Fruit fly (Drosophila melanogaster) whole organism, embryonic: ENCODE data around the gene CG42827.
A peak's percentile ranks its signal among the peaks of the same experiment; 100 is the strongest.

Experiments used
- Atf-2 ChIP-seq: fragments of 200-800 bp; sonication (Bioruptor generic); optimal IDR thresholded peaks from 2 replicates; lab custom pipeline; 2016; ENCODE audit warnings: missing biosample characterization, missing genetic modification characterization
- Blimp-1 ChIP-seq: fragments of 200-800 bp; sonication (Bioruptor generic); optimal IDR thresholded peaks from 3 replicates; lab custom pipeline; 2018; ENCODE audit warnings: missing biosample characterization, missing genetic modification characterization, mild to moderate bottlenecking, moderate library complexity, missing genetic modification reagents
- CG11695 ChIP-seq: fragments of 200-800 bp; sonication (Bioruptor generic); IDR thresholded peaks from 3 replicates; pipeline ENCODE4 v1.3.6; 2022; ENCODE audit warnings: missing biosample characterization, missing genetic modification characterization
- CG12299 ChIP-seq: fragments of 200-800 bp; sonication (Bioruptor generic); optimal IDR thresholded peaks from 2 replicates; lab custom pipeline; 2018; ENCODE audit warnings: missing biosample characterization, mild to moderate bottlenecking, missing genetic modification characterization
- CG12942 ChIP-seq: fragments of 200-800 bp; sonication (Bioruptor generic); optimal IDR thresholded peaks from 3 replicates; lab custom pipeline; 2016; ENCODE audit warnings: missing biosample characterization, missing genetic modification characterization
- CG13296 ChIP-seq: fragments of 200-800 bp; sonication (Bioruptor generic); optimal IDR thresholded peaks from 3 replicates; lab custom pipeline; 2018; ENCODE audit warnings: missing biosample characterization, mild to moderate bottlenecking, missing genetic modification characterization
- CG15011 ChIP-seq: fragments of 200-800 bp; sonication (Bioruptor generic); optimal IDR thresholded peaks from 3 replicates; lab custom pipeline; 2018; ENCODE audit warnings: missing biosample characterization, mild to moderate bottlenecking, missing genetic modification characterization
- CG1602 ChIP-seq: fragments of 200-800 bp; sonication (Bioruptor generic); optimal IDR thresholded peaks from 3 replicates; lab custom pipeline; 2016; ENCODE audit warnings: missing biosample characterization, missing genetic modification characterization
- CG16779 ChIP-seq: fragments of 200-800 bp; sonication (Bioruptor generic); IDR thresholded peaks from 2 replicates; pipeline ENCODE4 v1.3.6; 2022; ENCODE audit warnings: missing biosample characterization, missing genetic modification characterization
- CG17385 ChIP-seq: fragments of 200-800 bp; sonication (Bioruptor generic); optimal IDR thresholded peaks from 3 replicates; lab custom pipeline; 2018; ENCODE audit warnings: missing biosample characterization, mild to moderate bottlenecking, missing genetic modification characterization
- CG17612 ChIP-seq: fragments of 200-800 bp; sonication (Bioruptor generic); IDR thresholded peaks from 2 replicates; pipeline ENCODE4 v1.3.6; 2022; ENCODE audit warnings: missing biosample characterization, missing genetic modification characterization
- CG2889 ChIP-seq: fragments of 200-800 bp; sonication (Bioruptor generic); IDR thresholded peaks from 3 replicates; pipeline ENCODE4 v1.3.6; 2022; ENCODE audit warnings: missing biosample characterization, missing genetic modification characterization
- CG3407 ChIP-seq: fragments of 200-800 bp; sonication (Bioruptor generic); optimal IDR thresholded peaks from 2 replicates; lab custom pipeline; 2018; ENCODE audit warnings: missing biosample characterization, mild to moderate bottlenecking, missing genetic modification characterization
- CG34376 ChIP-seq: fragments of 200-800 bp; sonication (Bioruptor generic); optimal IDR thresholded peaks from 2 replicates; lab custom pipeline; 2018; ENCODE audit warnings: missing biosample characterization, mild to moderate bottlenecking, missing genetic modification characterization
- CG3726 ChIP-seq: fragments of 200-800 bp; sonication (Bioruptor generic); IDR thresholded peaks from 3 replicates; pipeline ENCODE4, ENCODE4 v1.3.6; 2022; ENCODE audit warnings: missing biosample characterization, missing genetic modification characterization
- CG7745 ChIP-seq: fragments of 200-800 bp; sonication (Bioruptor generic); optimal IDR thresholded peaks from 2 replicates; lab custom pipeline; 2018; ENCODE audit warnings: missing biosample characterization, mild to moderate bottlenecking, missing genetic modification characterization, moderate library complexity
- CG9876 ChIP-seq: fragments of 200-800 bp; sonication (Bioruptor generic); optimal IDR thresholded peaks from 2 replicates; lab custom pipeline; 2016; ENCODE audit warnings: missing biosample characterization, missing genetic modification characterization
- Ets65A ChIP-seq: fragments of 200-800 bp; sonication (Bioruptor generic); peaks from one replicate; lab custom pipeline; 2016; ENCODE audit warnings: missing biosample characterization, missing genetic modification characterization
- H15 ChIP-seq: fragments of 200-800 bp; sonication (Bioruptor generic); IDR thresholded peaks from 3 replicates; pipeline ENCODE4 v1.3.6; 2022; ENCODE audit warnings: missing biosample characterization, missing genetic modification characterization
- Hmr ChIP-seq: fragments of 200-800 bp; sonication (Bioruptor generic); optimal IDR thresholded peaks from 3 replicates; lab custom pipeline; 2017; ENCODE audit warnings: mild to moderate bottlenecking, missing biosample characterization, missing genetic modification reagents, missing genetic modification characterization
- Hr51 ChIP-seq, 2 experiments: fragments of 200-800 bp; sonication (Bioruptor generic); optimal IDR thresholded peaks; 2 replicates in 1 of 2; 3 replicates in 1 of 2; lab custom pipeline; 2016 to 2018; ENCODE audit warnings: missing biosample characterization in 2 of 2, missing genetic modification characterization in 2 of 2, mild to moderate bottlenecking in 1 of 2, moderate library complexity in 1 of 2
- Jarid2 ChIP-seq: fragments of 200-800 bp; sonication (Bioruptor generic); optimal IDR thresholded peaks from 3 replicates; lab custom pipeline; 2017; ENCODE audit warnings: mild to moderate bottlenecking, missing biosample characterization, missing genetic modification reagents, missing genetic modification characterization
- MESR4 ChIP-seq: fragments of 200-800 bp; sonication (Bioruptor generic); optimal IDR thresholded peaks from 2 replicates; lab custom pipeline; 2018; ENCODE audit warnings: missing biosample characterization, mild to moderate bottlenecking, missing genetic modification characterization, moderate library complexity
- Myb ChIP-seq: fragments of 200-800 bp; sonication (Bioruptor generic); optimal IDR thresholded peaks from 2 replicates; lab custom pipeline; 2016; ENCODE audit warnings: missing biosample characterization, missing genetic modification characterization
- NFAT ChIP-seq: fragments of 200-800 bp; sonication (Bioruptor generic); IDR thresholded peaks from 2 replicates; pipeline ENCODE4 v1.3.6; 2022; ENCODE audit warnings: missing biosample characterization, missing genetic modification characterization
- Nf-YB ChIP-seq: fragments of 200-800 bp; sonication (Bioruptor generic); optimal IDR thresholded peaks from 3 replicates; lab custom pipeline; 2019; ENCODE audit warnings: missing biosample characterization, mild to moderate bottlenecking, missing genetic modification characterization, moderate library complexity
- Rfx ChIP-seq: fragments of 200-800 bp; sonication (Bioruptor generic); IDR thresholded peaks from 2 replicates; pipeline ENCODE4 v1.3.6; 2022; ENCODE audit warnings: missing biosample characterization, missing genetic modification characterization
- Sox100B ChIP-seq: fragments of 200-800 bp; sonication (Bioruptor generic); optimal IDR thresholded peaks from 3 replicates; lab custom pipeline; 2018; ENCODE audit warnings: missing biosample characterization, mild to moderate bottlenecking, missing genetic modification characterization
- YL-1 ChIP-seq: fragments of 200-800 bp; sonication (Bioruptor generic); optimal IDR thresholded peaks from 3 replicates; lab custom pipeline; 2017; ENCODE audit warnings: missing biosample characterization, mild to moderate bottlenecking, missing genetic modification characterization
- ase ChIP-seq: fragments of 200-800 bp; sonication (Bioruptor generic); IDR thresholded peaks from 3 replicates; pipeline ENCODE4 v1.3.6; 2022; ENCODE audit warnings: missing biosample characterization, missing genetic modification characterization
- bbx ChIP-seq: fragments of 200-800 bp; sonication (Bioruptor generic); IDR thresholded peaks from 2 replicates; pipeline ENCODE4 v1.3.6; 2022; ENCODE audit warnings: missing biosample characterization, missing genetic modification characterization; ENCODE audit not compliant: partially characterized antibody
- dimm ChIP-seq: fragments of 200-800 bp; sonication (Bioruptor generic); IDR thresholded peaks from 2 replicates; pipeline ENCODE4 v1.3.6; 2022; ENCODE audit warnings: missing biosample characterization, missing genetic modification characterization
- dm ChIP-seq: fragments of 200-800 bp; sonication (Bioruptor generic); optimal IDR thresholded peaks from 3 replicates; lab custom pipeline; 2016; ENCODE audit warnings: missing biosample characterization, missing genetic modification characterization
- exex ChIP-seq: fragments of 200-800 bp; sonication (Bioruptor generic); optimal IDR thresholded peaks from 4 replicates; lab custom pipeline; 2018; ENCODE audit warnings: missing biosample characterization, mild to moderate bottlenecking, missing genetic modification characterization, moderate library complexity
- fd64A ChIP-seq: fragments of 200-800 bp; sonication (Bioruptor generic); optimal IDR thresholded peaks from 3 replicates; lab custom pipeline; 2018; ENCODE audit warnings: missing biosample characterization, mild to moderate bottlenecking, missing genetic modification characterization
- fu2 ChIP-seq: fragments of 200-800 bp; sonication (Bioruptor generic); optimal IDR thresholded peaks from 2 replicates; lab custom pipeline; 2016; ENCODE audit warnings: missing biosample characterization, missing genetic modification characterization
- jumu ChIP-seq: fragments of 200-800 bp; sonication (Bioruptor generic); optimal IDR thresholded peaks from 3 replicates; lab custom pipeline; 2016; ENCODE audit warnings: missing biosample characterization, missing genetic modification characterization
- klu ChIP-seq: fragments of 200-800 bp; sonication (Bioruptor generic); IDR thresholded peaks from 2 replicates; pipeline ENCODE4 v1.3.6; 2022; ENCODE audit warnings: missing biosample characterization, missing genetic modification characterization
- peb ChIP-seq: fragments of 200-800 bp; sonication (Bioruptor generic); IDR thresholded peaks from 2 replicates; pipeline ENCODE4 v1.3.6; 2022; ENCODE audit warnings: missing biosample characterization, missing genetic modification characterization
- prd ChIP-seq, 3 experiments: fragments of >200 bp in 2 of 3; fragments of 200-800 bp in 1 of 3; sonication (Bioruptor generic) in 1 of 3; optimal IDR thresholded peaks in 2 of 3; IDR thresholded peaks in 1 of 3; 2 replicates in 2 of 3; 3 replicates in 1 of 3; pipeline versions ENCODE4 v1.3.6 to Lab custom; 2017 to 2022; ENCODE audit warnings: missing biosample characterization in 1 of 3, missing genetic modification characterization in 1 of 3
- run ChIP-seq: fragments of 200-800 bp; sonication (Bioruptor generic); optimal IDR thresholded peaks from 3 replicates; lab custom pipeline; 2018; ENCODE audit warnings: missing biosample characterization, mild to moderate bottlenecking, missing genetic modification characterization
- sens ChIP-seq: fragments of 200-800 bp; sonication (Bioruptor generic); peaks from one replicate; lab custom pipeline; 2016; ENCODE audit warnings: missing biosample characterization, missing genetic modification characterization
- slou ChIP-seq: fragments of 200-800 bp; sonication (Bioruptor generic); optimal IDR thresholded peaks from 3 replicates; lab custom pipeline; 2016; ENCODE audit warnings: missing biosample characterization, missing genetic modification characterization
- so ChIP-seq: fragments of 200-800 bp; sonication (Bioruptor generic); IDR thresholded peaks from 3 replicates; pipeline ENCODE4 v1.3.6; 2022; ENCODE audit warnings: missing biosample characterization, missing genetic modification characterization
- sob ChIP-seq: fragments of 200-800 bp; sonication (Bioruptor generic); IDR thresholded peaks from 2 replicates; pipeline ENCODE4 v1.3.6; 2022; ENCODE audit warnings: missing biosample characterization, missing genetic modification characterization
- sug ChIP-seq: fragments of 200-800 bp; optimal IDR thresholded peaks from 2 replicates; lab custom pipeline; 2019; ENCODE audit warnings: missing biosample characterization, mild to moderate bottlenecking, missing genetic modification characterization, moderate library complexity
- tin ChIP-seq: fragments of 200-800 bp; sonication (Bioruptor generic); optimal IDR thresholded peaks from 3 replicates; lab custom pipeline; 2016; ENCODE audit warnings: missing biosample characterization, missing genetic modification characterization
- unpg ChIP-seq: fragments of 200-800 bp; sonication (Bioruptor generic); optimal IDR thresholded peaks from 3 replicates; lab custom pipeline; 2018; ENCODE audit warnings: missing biosample characterization, mild to moderate bottlenecking, missing genetic modification characterization, moderate library complexity

The CG42827 gene

dm6 chr3R:23360356-23360755 lies 12.4 kb upstream of the CG42827 start:
- TF ChIP-seq CG16779 (GFP tag; lab: Robert Waterston, UW) (0 out of 2 replicates have a peak, but pooled peaks have one; percentile 19), Nf-YB (GFP tag; lab: Kevin White, UChicago) (no peak), sens (GFP tag; lab: Kevin White, UChicago) (peak; percentile 46), Ets65A (GFP tag; lab: Kevin White, UChicago) (peak; percentile 16)

dm6 chr3R:23363515-23364124 lies 9.1 kb upstream of the CG42827 start, which contains the start of gene CG4408:
TSS of gene CG4408 (minus strand) at chr3R:23363574.
- TF ChIP-seq CG17385 (no peak), MESR4 (GFP tag; lab: Kevin White, UChicago) (no peak), sug (tag; lab: Kevin White, UChicago) (no peak), CG3407 (GFP tag; lab: Kevin White, UChicago) (no peak), klu (GFP tag; lab: Robert Waterston, UW) (no peak), prd (optimal IDR thresholded peaks at IDR 0.05; lab: Kevin White, UChicago) (no peak), prd (GFP tag; IDR thresholded peaks at IDR 0.05; lab: Robert Waterston, UW) (peak; percentile 65; the same call in 2 of the 3 replicates), Rfx (peak; percentile 38; the same call in 1 of the 2 replicates), unpg (GFP tag; lab: Kevin White, UChicago) (peak; percentile 26), CG7745 (tag; lab: Kevin White, UChicago) (no peak), CG11695 (GFP tag; lab: Robert Waterston, UW) (0 out of 3 replicates have a peak, but pooled peaks have one; percentile 10), jumu (GFP tag; lab: Kevin White, UChicago) (no peak), H15 (0 out of 3 replicates have a peak, but pooled peaks have one; percentile 34), run (tag; lab: Kevin White, UChicago) (no peak), CG12299 (tag; lab: Kevin White, UChicago) (no peak), CG13296 (GFP tag; lab: Kevin White, UChicago) (peak; percentile 32), slou (GFP tag; lab: Kevin White, UChicago) (no peak), Jarid2 (GFP tag; lab: Kevin White, UChicago) (no peak), Blimp-1 (GFP tag; lab: Kevin White, UChicago) (peak; percentile 46), fu2 (GFP tag; lab: Kevin White, UChicago) (no peak), CG15011 (GFP tag; lab: Kevin White, UChicago) (no peak), ase (GFP tag; lab: Robert Waterston, UW) (no peak), bbx (GFP tag; lab: Robert Waterston, UW) (no peak), CG9876 (GFP tag; lab: Kevin White, UChicago) (no peak), CG2889 (GFP tag; lab: Robert Waterston, UW) (no peak), CG17612 (GFP tag; lab: Robert Waterston, UW) (no peak), Myb (GFP tag; lab: Kevin White, UChicago) (no peak), Nf-YB (GFP tag; lab: Kevin White, UChicago) (no peak), Sox100B (GFP tag; lab: Kevin White, UChicago) (no peak), CG3726 (GFP tag; lab: Robert Waterston, UW) (no peak), exex (tag; lab: Kevin White, UChicago) (no peak), sob (peak; percentile 61; the same call in 1 of the 2 replicates), NFAT (no peak), CG34376 (GFP tag; lab: Kevin White, UChicago) (no peak), fd64A (no peak), CG1602 (GFP tag; lab: Kevin White, UChicago) (no peak), Atf-2 (GFP tag; lab: Kevin White, UChicago) (no peak), dm (GFP tag; lab: Kevin White, UChicago) (no peak), so (no peak), tin (GFP tag; lab: Kevin White, UChicago) (no peak), dimm (GFP tag; lab: Robert Waterston, UW) (no peak), Hr51 (GFP tag; optimal IDR thresholded peaks at IDR 0.05; lab: Kevin White, UChicago) (peak in 1 of 2 experiments; percentile 31), peb (GFP tag; lab: Robert Waterston, UW) (no peak), Hmr (GFP tag; lab: Kevin White, UChicago) (peak; percentile 25), YL-1 (GFP tag; lab: Kevin White, UChicago) (no peak), CG12942 (GFP tag; lab: Kevin White, UChicago) (no peak)
